Fruit fly (Drosophila melanogaster) whole organism, wandering third instar larva: ENCODE results near the gene Acsf3.

Experiments used
- Abd-B ChIP-seq: fragments of >200 bp; optimal IDR thresholded peaks from 2 replicates; lab custom pipeline; 2017; ENCODE audit warnings: missing biosample characterization, missing genetic modification characterization
- CG32264 ChIP-seq: fragments of 200-800 bp; sonication (Bioruptor generic); optimal IDR thresholded peaks from 2 replicates; lab custom pipeline; 2016; ENCODE audit warnings: missing biosample characterization, missing genetic modification characterization
- CG9705 ChIP-seq: fragments of 200-800 bp; sonication (Bioruptor generic); optimal IDR thresholded peaks from 2 replicates; lab custom pipeline; 2018; ENCODE audit warnings: missing biosample characterization, mild to moderate bottlenecking, missing genetic modification characterization
- Dfd ChIP-seq: fragments of >200 bp; optimal IDR thresholded peaks from 2 replicates; lab custom pipeline; 2017; ENCODE audit warnings: missing biosample characterization, missing genetic modification characterization
- Dif ChIP-seq: fragments of 200-275, 200-300 bp; sonication (Bioruptor generic); optimal IDR thresholded peaks from 2 replicates; lab custom pipeline; 2018; ENCODE audit warnings: missing biosample characterization, missing genetic modification characterization; ENCODE audit not compliant: partially characterized antibody
- GATAd ChIP-seq: sonication (Bioruptor generic); optimal IDR thresholded peaks from 2 replicates; lab custom pipeline; 2016; ENCODE audit warnings: missing biosample characterization, missing genetic modification characterization
- HLH106 ChIP-seq: fragments of 200-800 bp; optimal IDR thresholded peaks from 3 replicates; lab custom pipeline; 2019; ENCODE audit warnings: missing biosample characterization, mild to moderate bottlenecking, missing genetic modification characterization, moderate library complexity
- Hnf4 ChIP-seq: fragments of 200-800 bp; sonication (Bioruptor generic); optimal IDR thresholded peaks from 2 replicates; lab custom pipeline; 2016; ENCODE audit warnings: missing biosample characterization, mild to moderate bottlenecking, missing genetic modification characterization
- Hr78 ChIP-seq: fragments of >200 bp; optimal IDR thresholded peaks from 2 replicates; lab custom pipeline; 2017; ENCODE audit warnings: missing biosample characterization, missing genetic modification characterization
- Hr83 ChIP-seq: fragments of 200-300 bp; sonication (Bioruptor generic); optimal IDR thresholded peaks from 2 replicates; lab custom pipeline; 2016; ENCODE audit warnings: missing biosample characterization, mild to moderate bottlenecking, missing genetic modification characterization, moderate library complexity; ENCODE audit not compliant: poor library complexity, severe bottlenecking
- Jra ChIP-seq: sonication (Bioruptor generic); optimal IDR thresholded peaks from 2 replicates; lab custom pipeline; 2016; ENCODE audit warnings: missing biosample characterization, missing genetic modification characterization
- Mio ChIP-seq: sonication (Bioruptor generic); optimal IDR thresholded peaks from 2 replicates; lab custom pipeline; 2016; ENCODE audit warnings: missing biosample characterization, missing genetic modification characterization
- N ChIP-seq: fragments of >200 bp; optimal IDR thresholded peaks from 2 replicates; lab custom pipeline; 2018; ENCODE audit warnings: missing biosample characterization, missing external identifiers, missing genetic modification characterization
- Rel ChIP-seq, 2 experiments: fragments of 200-800 bp; sonication (Bioruptor generic) in 1 of 2; optimal IDR thresholded peaks; 2 replicates in 1 of 2; 3 replicates in 1 of 2; lab custom pipeline; 2016 to 2019; ENCODE audit warnings: mild to moderate bottlenecking in 2 of 2, missing biosample characterization in 2 of 2, missing genetic modification characterization in 2 of 2, moderate library complexity in 1 of 2
- Vsx2 ChIP-seq: fragments of 200-300, 225-300 bp; sonication (Bioruptor generic); optimal IDR thresholded peaks from 2 replicates; lab custom pipeline; 2018; ENCODE audit warnings: missing biosample characterization, missing genetic modification characterization; ENCODE audit not compliant: partially characterized antibody
- br ChIP-seq: fragments of 200-800 bp; sonication (Bioruptor generic); optimal IDR thresholded peaks from 2 replicates; lab custom pipeline; 2016; ENCODE audit warnings: missing biosample characterization, missing genetic modification characterization
- brk ChIP-seq: fragments of 200-800 bp; sonication (Bioruptor generic); optimal IDR thresholded peaks from 2 replicates; lab custom pipeline; 2016; ENCODE audit warnings: missing biosample characterization, mild to moderate bottlenecking, missing genetic modification characterization
- dl ChIP-seq, 2 experiments: fragments of 175-275, 200-275 bp in 1 of 2; fragments of 200-275 bp in 1 of 2; sonication (Bioruptor generic); optimal IDR thresholded peaks; lab custom pipeline; 2018; ENCODE audit warnings: mild to moderate bottlenecking in 2 of 2, missing biosample characterization in 2 of 2, missing genetic modification characterization in 2 of 2, moderate library complexity in 2 of 2; ENCODE audit not compliant: partially characterized antibody in 2 of 2, insufficient read depth in 1 of 2
- dsf ChIP-seq: sonication (Bioruptor generic); optimal IDR thresholded peaks from 2 replicates; lab custom pipeline; 2016; ENCODE audit warnings: missing biosample characterization, missing genetic modification characterization, borderline replicate concordance
- ey ChIP-seq: fragments of 200-800 bp; sonication (Bioruptor generic); optimal IDR thresholded peaks from 2 replicates; lab custom pipeline; 2016; ENCODE audit warnings: missing biosample characterization, missing genetic modification characterization
- foxo ChIP-seq, 2 experiments: fragments of 200-800 bp; sonication (Bioruptor generic); optimal IDR thresholded peaks; 2 replicates in 1 of 2; 3 replicates in 1 of 2; lab custom pipeline; 2016 to 2017; ENCODE audit warnings: missing biosample characterization in 2 of 2, missing genetic modification characterization in 2 of 2
- fru ChIP-seq: fragments of 200-800 bp; sonication (Bioruptor generic); optimal IDR thresholded peaks from 3 replicates; lab custom pipeline; 2016; ENCODE audit warnings: missing biosample characterization, mild to moderate bottlenecking, missing genetic modification characterization
- h ChIP-seq: fragments of 200-800 bp; sonication (Bioruptor generic); optimal IDR thresholded peaks from 3 replicates; lab custom pipeline; 2016; ENCODE audit warnings: missing biosample characterization, mild to moderate bottlenecking, missing genetic modification characterization
- pan ChIP-seq: fragments of >200 bp; optimal IDR thresholded peaks from 2 replicates; lab custom pipeline; 2017
- psq ChIP-seq: fragments of 200-800 bp; sonication (Bioruptor generic); optimal IDR thresholded peaks from 3 replicates; lab custom pipeline; 2017; ENCODE audit warnings: missing biosample characterization, mild to moderate bottlenecking, missing genetic modification characterization, moderate library complexity
- rgr ChIP-seq: fragments of 200-800 bp; sonication (Bioruptor generic); optimal IDR thresholded peaks from 3 replicates; lab custom pipeline; 2016; ENCODE audit warnings: missing biosample characterization, mild to moderate bottlenecking, missing genetic modification characterization
- sage ChIP-seq: fragments of 200-800 bp; sonication (Bioruptor generic); optimal IDR thresholded peaks from 2 replicates; lab custom pipeline; 2016; ENCODE audit warnings: missing biosample characterization, mild to moderate bottlenecking, missing genetic modification characterization
- tai ChIP-seq: sonication (Bioruptor generic); optimal IDR thresholded peaks from 2 replicates; lab custom pipeline; 2016; ENCODE audit warnings: missing biosample characterization, missing genetic modification characterization
- usp ChIP-seq: fragments of >200 bp; optimal IDR thresholded peaks from 2 replicates; lab custom pipeline; 2017; ENCODE audit warnings: missing biosample characterization, missing genetic modification characterization
- woc ChIP-seq: sonication (Bioruptor generic); optimal IDR thresholded peaks from 2 replicates; lab custom pipeline; 2016; ENCODE audit warnings: missing biosample characterization, mild to moderate bottlenecking, missing genetic modification characterization

Gene Acsf3

dm6 chrX:7307478-7308200 lies 21.2 kb upstream of the Acsf3 start, which contains the start of gene brk:
brk (plus strand) TSS chrX:7307939.
- TF ChIP-seq psq (GFP tag; lab: Kevin White, UChicago) (peak; percentile 28), Jra (GFP tag; lab: Kevin White, UChicago) (no peak), usp (GFP tag; lab: Kevin White, UChicago) (no peak), h (GFP tag; lab: Kevin White, UChicago) (peak; percentile 70), tai (GFP tag; lab: Kevin White, UChicago) (peak; percentile 25), N (GFP tag; lab: Kevin White, UChicago) (peak; percentile 43), Hr83 (GFP tag; lab: Kevin White, UChicago) (peak; percentile 71), woc (GFP tag; lab: Kevin White, UChicago) (peak; percentile 46), fru (GFP tag; lab: Kevin White, UChicago) (peak; percentile 33), foxo (GFP tag; optimal IDR thresholded peaks at IDR 0.05; lab: Kevin White, UChicago) (peak in 1 of 2 experiments; percentile 17), Abd-B (GFP tag; lab: Kevin White, UChicago) (peak; percentile 43), Rel (GFP tag; optimal IDR thresholded peaks at IDR 0.05; lab: Kevin White, UChicago) (peak; percentile 11), Rel (tag; optimal IDR thresholded peaks at IDR 0.05; lab: Kevin White, UChicago) (peak; percentile 39), Vsx2 (GFP tag; lab: Kevin White, UChicago) (peak; percentile 88), HLH106 (tag; lab: Kevin White, UChicago) (no peak), Hnf4 (GFP tag; lab: Kevin White, UChicago) (peak; percentile 45), Dif (GFP tag; lab: Kevin White, UChicago) (peak; percentile 94), Mio (no peak), dl (GFP tag; optimal IDR thresholded peaks at IDR 0.05; lab: Kevin White, UChicago; ENCODE audit: insufficient read depth in 1 of 2, partially characterized antibody in 2 of 2) (peak; percentile 91 to 92)

dm6 chrX:7308794-7309193 lies 20.1 kb upstream of the Acsf3 start:
- TF ChIP-seq br (GFP tag; lab: Kevin White, UChicago) (no peak), h (GFP tag; lab: Kevin White, UChicago) (no peak), GATAd (GFP tag; lab: Kevin White, UChicago) (no peak), brk (GFP tag; lab: Kevin White, UChicago) (no peak), Dif (GFP tag; lab: Kevin White, UChicago) (no peak), sage (GFP tag; lab: Kevin White, UChicago) (no peak), Dfd (no peak), tai (GFP tag; lab: Kevin White, UChicago) (no peak), rgr (GFP tag; lab: Kevin White, UChicago) (no peak), CG9705 (GFP tag; lab: Kevin White, UChicago) (no peak), woc (GFP tag; lab: Kevin White, UChicago) (no peak), Rel (GFP tag; optimal IDR thresholded peaks at IDR 0.05; lab: Kevin White, UChicago) (no peak), Rel (tag; optimal IDR thresholded peaks at IDR 0.05; lab: Kevin White, UChicago) (no peak), dsf (GFP tag; lab: Kevin White, UChicago) (no peak), foxo (GFP tag; optimal IDR thresholded peaks at IDR 0.05; lab: Kevin White, UChicago) (no peak), ey (GFP tag; lab: Kevin White, UChicago) (no peak), CG32264 (GFP tag; lab: Kevin White, UChicago) (no peak), usp (GFP tag; lab: Kevin White, UChicago) (no peak)

- no peak for TF ChIP-seq usp (GFP tag; lab: Kevin White, UChicago)
- TF ChIP-seq Hnf4 (GFP tag; lab: Kevin White, UChicago): no peak
- no peak for TF ChIP-seq CG32264 (GFP tag; lab: Kevin White, UChicago)
- TF ChIP-seq Hr78 (GFP tag; lab: Kevin White, UChicago): no peak
- no peak for TF ChIP-seq pan (lab: Kevin White, UChicago)
- no peak for TF ChIP-seq Vsx2 (GFP tag; lab: Kevin White, UChicago)
- TF ChIP-seq tai (GFP tag; lab: Kevin White, UChicago): no peak
- TF ChIP-seq HLH106 (tag; lab: Kevin White, UChicago): no peak
- no peak for TF ChIP-seq br (GFP tag; lab: Kevin White, UChicago)
- no peak for TF ChIP-seq dl (GFP tag; optimal IDR thresholded peaks at IDR 0.05; lab: Kevin White, UChicago; ENCODE audit: insufficient read depth in 1 of 2, partially characterized antibody in 2 of 2)
- no peak for TF ChIP-seq foxo (GFP tag; optimal IDR thresholded peaks at IDR 0.05; lab: Kevin White, UChicago)
Observed at dm6 chrX:7312406-7312805, 16.4 kb upstream of the Acsf3 start.
